Fruit fly (Drosophila melanogaster): ENCODE data around the gene nej.

The nej gene

DNA sequence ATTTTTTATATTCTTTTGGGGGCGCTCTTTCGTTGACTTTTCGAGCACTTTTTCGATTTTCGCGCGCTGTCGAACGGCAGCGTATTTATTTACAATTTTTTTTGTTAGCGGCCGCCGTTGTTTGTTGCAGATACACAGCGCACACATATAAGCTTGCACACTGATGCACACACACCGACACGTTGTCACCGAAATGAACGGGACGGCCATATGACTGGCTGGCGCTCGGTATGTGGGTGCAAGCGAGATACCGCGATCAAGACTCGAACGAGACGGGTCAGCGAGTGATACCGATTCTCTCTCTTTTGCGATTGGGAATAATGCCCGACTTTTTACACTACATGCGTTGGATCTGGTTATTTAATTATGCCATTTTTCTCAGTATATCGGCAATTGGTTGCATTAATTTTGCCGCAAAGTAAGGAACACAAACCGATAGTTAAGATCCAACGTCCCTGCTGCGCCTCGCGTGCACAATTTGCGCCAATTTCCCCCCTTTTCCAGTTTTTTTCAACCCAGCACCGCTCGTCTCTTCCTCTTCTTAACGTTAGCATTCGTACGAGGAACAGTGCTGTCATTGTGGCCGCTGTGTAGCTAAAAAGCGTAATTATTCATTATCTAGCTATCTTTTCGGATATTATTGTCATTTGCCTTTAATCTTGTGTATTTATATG, at the start of gene nej:
Gene nej, minus strand, starts transcription at position 521 of the 674 bp plus-strand sequence.
- TF ChIP-seq noc (tag; optimal IDR thresholded peaks at IDR 0.05): no peak

DNA sequence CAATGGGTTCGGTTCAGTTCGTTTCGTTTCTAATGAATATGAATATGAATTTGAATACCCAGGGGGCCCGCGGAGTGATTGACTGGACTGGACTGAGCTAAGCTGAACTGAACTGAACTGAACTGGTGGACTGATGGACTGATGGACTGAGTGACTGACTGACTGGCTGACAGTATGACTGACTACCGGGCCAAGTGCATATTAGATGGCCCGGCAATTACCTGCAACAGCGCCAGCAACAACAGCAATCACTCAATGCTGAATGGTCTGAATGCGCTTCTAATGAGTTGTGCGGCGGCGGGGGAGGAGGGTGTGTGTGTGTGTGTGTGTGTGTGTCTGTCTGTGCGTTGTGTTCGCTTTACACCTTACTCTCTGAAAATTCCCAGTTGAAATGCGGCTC, 47.9 kb upstream of the nej start:
- TF ChIP-seq noc (tag; optimal IDR thresholded peaks at IDR 0.05): no peak

DNA sequence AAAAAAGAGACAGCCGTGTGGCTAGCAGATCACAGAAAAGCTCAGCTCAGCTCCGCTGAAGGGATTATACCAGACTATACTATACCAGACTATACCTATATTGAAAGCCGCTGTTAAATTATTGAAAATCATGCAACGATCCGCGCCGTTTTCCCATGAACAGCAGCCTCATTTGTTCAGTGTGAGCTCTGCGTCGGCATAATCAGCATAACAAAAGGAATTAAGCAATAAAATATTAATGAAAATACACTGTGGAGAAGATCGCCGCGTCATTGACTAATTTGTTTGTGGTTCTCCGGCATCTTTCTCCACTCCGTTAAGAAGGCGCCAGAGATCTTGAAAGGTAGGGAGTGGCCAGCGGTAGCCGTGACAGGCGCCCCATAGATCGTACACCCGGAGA, 46.3 kb upstream of the nej start:
- TF ChIP-seq noc (tag; optimal IDR thresholded peaks at IDR 0.05): no peak

DNA sequence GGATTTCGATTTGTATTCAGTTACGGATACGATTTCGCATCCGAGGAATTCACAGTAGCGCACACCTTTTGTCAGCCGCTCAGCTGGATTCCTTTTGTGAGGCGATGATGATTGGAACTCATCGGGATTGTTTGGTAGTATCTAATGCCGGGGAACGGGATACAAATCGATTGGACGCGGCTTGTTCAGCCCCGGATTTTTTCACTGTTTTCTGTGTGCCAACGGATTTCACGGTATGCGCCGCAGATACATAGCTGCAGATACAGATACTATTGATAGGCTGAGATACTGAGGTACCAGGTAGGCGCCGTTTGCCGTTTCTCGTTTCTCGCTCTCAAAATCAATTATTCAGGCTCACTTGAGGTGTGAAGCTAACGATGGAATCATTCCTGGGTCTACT, 44.6 kb upstream of the nej start:
- no peak for TF ChIP-seq noc (tag; optimal IDR thresholded peaks at IDR 0.05)

DNA sequence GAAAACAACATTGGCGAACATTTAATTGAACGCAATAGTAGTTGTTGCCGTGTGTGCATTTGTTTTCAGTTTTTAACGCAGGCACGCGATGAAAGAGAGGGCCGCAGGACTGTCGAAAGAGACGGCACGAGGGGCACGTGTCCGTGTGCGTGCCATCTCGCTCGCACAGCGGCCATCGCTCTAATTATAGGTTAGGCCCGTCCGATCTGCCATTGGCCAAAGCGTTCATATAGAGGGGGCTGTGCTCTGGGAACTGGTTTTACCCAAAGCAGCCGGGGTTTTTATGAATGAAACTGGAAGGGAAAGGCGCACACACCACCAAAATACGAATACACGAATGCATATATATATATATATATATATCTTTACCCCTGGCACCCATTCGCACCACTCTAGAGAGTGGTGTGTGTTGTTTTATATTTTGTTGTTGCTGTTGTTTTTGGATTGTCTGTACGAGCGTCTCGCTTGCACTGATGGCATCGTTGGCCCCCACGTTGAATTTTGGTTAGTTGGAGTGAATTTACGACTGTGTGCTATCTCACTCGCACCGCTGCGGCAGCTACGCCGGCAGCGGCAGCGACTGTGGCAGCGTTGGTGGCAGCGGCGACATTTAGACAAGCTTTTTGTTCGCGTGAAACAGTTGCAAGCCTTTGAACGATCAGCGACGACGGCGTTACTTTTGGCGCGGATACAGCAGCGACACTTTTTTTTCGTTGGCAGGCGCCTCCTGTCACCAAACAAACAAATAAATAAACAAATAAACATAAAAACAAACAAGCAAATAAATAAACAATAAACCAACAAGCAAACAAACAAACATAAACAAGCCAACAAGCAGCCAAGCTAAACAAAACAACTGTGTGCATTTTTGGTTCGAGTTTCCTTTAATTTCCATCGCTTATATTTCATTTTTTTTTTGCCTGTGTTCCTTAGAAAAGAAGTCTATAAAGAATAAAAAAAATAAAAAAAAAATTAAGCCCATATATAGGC, 42.4 kb upstream of the nej start, which contains the start of gene Sp1:
Gene Sp1, plus strand, starts transcription at position 636 of the 990 bp plus-strand sequence.
- TF ChIP-seq noc (tag; optimal IDR thresholded peaks at IDR 0.05): no peak

DNA sequence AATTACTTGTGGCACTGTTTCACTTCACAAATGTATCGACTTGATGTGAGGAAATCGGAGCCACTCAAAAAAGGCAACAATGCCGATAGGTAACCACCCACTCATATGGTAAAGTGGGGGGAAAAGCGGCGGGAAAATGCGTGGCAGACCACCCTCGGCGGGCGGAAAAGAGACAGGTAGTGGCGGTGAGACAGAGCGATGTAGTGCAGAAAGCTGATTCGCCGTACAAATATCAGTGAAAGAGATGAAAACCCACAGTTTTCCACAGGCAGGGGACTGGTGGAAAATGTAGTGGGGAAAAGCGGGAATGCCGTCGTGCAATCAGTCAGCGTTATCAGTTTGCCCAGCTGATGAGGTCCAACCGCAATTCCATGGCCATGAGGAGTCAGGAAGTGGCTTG, 40.4 kb upstream of the nej start:
- no peak for TF ChIP-seq noc (tag; optimal IDR thresholded peaks at IDR 0.05)

DNA sequence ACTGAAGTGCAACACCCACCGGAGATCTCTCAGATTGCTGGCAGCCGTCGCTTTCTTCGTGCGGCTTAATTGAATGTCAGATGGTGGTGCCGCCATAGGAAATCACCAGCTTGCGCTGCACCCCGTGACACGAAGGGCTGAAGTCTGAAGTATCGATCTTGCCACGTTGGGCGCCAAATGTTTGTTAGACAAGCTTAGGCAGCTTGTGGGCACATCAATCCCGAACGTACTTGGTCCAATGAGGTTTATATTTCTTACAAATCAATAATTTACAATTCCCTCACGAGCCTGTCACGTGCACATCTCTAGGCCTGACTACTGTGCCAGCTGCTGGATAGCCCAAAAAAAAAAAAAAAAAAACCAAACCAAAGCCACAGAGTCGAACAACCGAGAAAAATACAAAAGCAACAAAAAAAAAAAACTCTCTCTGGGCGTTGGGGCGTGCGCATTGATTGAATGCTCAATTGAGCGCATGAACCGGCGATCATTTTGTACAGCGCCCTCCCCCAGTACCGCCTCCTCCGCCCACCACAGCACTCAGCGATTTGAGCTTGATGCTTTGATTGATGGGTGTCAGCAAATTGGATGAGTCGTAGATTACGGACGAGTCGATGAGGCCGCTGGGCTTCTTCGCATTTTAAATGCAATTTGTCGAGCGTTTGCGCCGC, 21.1 kb upstream of the nej start:
- TF ChIP-seq noc (tag; optimal IDR thresholded peaks at IDR 0.05): no peak

DNA sequence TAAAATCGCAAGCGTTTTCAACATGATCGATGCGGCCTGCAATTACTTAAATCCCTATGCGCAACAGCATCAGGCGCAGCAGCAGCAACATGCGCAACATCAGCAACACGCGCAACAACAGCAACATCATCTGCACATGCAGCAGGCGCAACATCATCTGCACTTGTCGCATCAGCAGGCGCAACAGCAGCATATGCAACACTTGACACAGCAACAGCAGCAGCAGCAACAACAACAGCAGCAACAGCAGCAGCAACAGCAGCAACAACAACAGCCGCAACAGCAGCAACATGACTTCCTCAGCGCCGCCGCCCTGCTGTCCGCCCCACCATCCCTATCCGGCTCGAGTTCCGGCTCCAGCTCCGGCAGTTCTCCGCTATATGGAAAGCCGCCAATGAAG, 7.8 kb upstream of the nej start:
- TF ChIP-seq noc (tag; optimal IDR thresholded peaks at IDR 0.05): no peak

DNA sequence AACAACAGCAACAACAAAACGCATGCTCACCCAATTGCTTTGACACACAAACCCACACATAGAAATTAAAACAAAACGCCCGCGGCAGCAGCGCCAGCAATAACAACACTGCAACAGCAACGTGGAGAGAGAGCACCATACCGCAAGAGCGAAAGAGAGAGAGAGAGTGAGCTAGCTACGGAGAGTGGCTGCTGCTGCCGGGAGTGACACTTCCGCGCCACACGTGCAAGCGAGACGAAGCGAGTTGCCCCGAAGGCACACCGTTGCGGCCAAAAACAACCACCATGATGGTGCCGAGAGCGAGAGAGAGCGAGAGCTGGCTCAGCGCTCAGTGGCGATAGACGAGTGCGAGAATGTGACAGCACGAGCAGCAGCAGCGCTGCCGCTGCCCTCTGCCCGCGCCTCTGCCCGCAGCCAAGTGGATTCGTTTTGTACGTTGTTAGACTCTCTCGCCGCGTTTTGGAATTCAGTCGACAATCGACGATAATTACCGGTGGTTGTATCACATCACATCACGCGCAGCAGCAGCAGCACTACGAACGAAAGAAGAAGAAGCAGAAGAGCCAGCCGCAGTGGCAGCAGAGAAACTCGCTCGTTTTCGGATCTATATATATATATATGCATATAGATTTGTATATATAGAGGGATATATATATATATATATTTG, 7.0 kb upstream of the nej start, which contains the start of gene btd:
Gene btd, plus strand, starts transcription at position 467 of the 667 bp plus-strand sequence.
- TF ChIP-seq noc (tag; optimal IDR thresholded peaks at IDR 0.05): no peak

DNA sequence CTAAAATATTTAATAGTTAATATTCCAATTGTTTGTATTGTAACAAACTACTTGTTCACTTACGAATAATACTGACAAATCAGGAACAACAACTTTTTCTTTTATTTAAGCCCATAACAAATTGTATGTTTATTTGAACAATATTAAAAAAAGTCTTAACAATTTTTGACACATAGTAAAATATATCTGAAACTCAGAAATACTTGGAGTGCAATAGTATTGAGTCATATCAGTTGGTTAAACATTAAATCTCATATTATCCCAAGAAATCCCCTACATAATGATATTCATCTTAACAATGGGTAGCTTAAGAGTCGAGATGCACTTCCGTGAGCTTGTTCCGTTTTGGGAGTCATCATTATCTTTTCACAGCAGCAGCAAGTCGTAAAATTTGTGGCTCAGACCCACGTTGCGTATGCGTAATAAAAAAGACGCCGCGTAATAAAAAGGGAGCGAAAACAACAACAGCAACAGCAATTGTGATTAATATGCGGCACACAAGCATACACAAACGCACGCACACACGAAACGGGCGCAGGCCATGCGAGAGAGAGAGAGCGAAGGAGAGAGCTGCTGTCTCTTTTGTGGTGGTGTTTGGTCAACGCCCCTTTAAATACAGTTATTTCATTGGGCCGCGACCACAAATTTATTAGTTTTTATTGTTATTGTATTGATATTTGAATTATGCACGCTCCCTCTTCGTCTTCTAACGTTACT, 5.6 kb upstream of the nej start:
- TF ChIP-seq noc (tag; optimal IDR thresholded peaks at IDR 0.05): no peak

DNA sequence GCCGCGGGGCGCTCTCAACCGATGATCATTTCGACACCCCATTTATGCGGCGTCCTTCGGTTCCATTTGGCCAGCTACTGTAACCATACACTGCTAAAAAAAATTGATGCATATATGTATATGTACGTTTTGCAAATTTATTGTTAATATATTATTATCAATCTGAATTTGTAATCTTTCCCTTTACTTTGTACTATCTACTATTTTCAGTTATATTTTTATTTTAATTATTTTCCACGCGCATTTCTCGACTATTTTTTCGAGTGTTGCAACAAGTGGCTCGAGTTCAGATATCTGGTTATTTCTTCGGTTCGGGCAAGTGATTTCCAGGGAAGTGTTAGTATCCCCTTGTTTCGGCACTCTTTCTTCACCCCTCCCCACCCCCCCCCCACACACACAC, 2.3 kb upstream of the nej start:
- TF ChIP-seq noc (tag; optimal IDR thresholded peaks at IDR 0.05): no peak

DNA sequence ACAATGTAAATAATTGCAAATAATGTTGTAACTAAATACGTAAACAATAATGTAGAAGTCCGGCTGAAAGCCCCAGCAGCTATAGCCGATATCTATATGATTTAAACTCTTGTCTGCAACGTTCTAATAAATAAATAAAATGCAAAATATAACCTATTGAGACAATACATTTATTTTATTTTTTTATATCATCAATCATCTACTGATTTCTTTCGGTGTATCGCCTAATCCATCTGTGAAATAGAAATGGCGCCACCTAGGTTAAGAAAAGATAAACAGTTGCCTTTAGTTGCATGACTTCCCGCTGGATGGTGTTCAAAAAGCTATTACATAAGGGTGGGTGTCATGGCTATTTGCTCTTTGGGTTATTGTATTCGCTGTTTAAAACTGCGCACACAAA, 757 bp upstream of the nej start:
- peak; percentile 89 for TF ChIP-seq noc (tag; optimal IDR thresholded peaks at IDR 0.05)

DNA sequence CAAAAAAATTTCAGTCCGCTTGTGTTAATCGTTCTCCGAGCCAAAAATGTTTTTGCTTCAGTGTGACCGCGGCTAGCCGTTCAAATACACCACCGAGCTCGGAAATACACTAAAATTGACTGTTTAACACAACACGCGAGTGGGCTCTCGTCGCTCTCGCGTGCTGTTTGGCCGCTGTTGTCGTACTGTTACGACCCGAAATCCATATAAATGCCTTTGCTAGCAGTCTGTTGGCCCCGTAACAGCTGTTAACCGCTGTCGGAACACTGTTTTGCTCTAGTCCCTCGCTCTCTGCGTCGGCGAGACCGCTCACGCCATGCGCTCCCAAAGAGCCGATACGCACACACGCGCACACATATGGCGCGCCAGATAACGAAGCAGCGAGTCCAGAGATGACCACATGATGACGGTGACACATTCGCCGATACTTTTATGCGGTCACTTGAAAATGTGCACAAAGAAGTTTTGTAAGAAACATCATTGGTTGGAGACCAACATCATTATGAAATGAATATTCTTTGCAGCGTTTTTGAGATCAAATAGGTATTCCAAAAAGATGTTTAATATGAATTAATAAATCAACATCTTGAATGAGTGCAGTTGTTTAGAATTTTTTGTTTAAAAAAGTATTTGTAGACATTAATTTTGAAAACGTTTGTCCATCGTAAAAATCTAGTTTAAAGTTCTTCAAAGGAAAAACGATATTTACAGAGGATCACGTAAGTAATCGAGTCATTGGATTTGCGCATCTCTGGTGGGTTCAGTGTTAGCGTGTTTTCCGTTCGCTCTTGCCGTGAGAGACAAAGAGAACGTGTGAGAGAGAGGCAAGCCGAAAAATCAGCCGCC, 1.1 kb downstream of the nej start:
- TF ChIP-seq noc (tag; optimal IDR thresholded peaks at IDR 0.05): peak; percentile 74
